Fruit fly (Drosophila melanogaster) whole organism, embryonic: ENCODE measurements around the gene Gr64a.

Source experiments
- Atf3 ChIP-seq: fragments of 200-800 bp; sonication (Bioruptor generic); optimal IDR thresholded peaks from 3 replicates; lab custom pipeline; 2016; ENCODE audit warnings: missing biosample characterization, missing genetic modification characterization
- CG10209 ChIP-seq: fragments of 200-800 bp; sonication (Bioruptor generic); optimal IDR thresholded peaks from 3 replicates; lab custom pipeline; 2017; ENCODE audit warnings: missing biosample characterization, mild to moderate bottlenecking, missing genetic modification characterization, missing genetic modification reagents
- CG11504 ChIP-seq: fragments of 200-800 bp; sonication (Bioruptor generic); optimal IDR thresholded peaks from 3 replicates; lab custom pipeline; 2019; ENCODE audit warnings: missing biosample characterization, mild to moderate bottlenecking, missing genetic modification characterization, moderate library complexity
- CG11560 ChIP-seq: fragments of 200-800 bp; sonication (Bioruptor generic); IDR thresholded peaks from 3 replicates; pipeline ENCODE4 v1.3.6; 2022; ENCODE audit warnings: missing biosample characterization, missing genetic modification characterization
- CG12104 ChIP-seq: fragments of 200-800 bp; sonication (Bioruptor generic); optimal IDR thresholded peaks from 3 replicates; lab custom pipeline; 2016; ENCODE audit warnings: missing biosample characterization, missing genetic modification characterization
- CG12769 ChIP-seq: fragments of 200-800 bp; sonication (Bioruptor generic); optimal IDR thresholded peaks from 2 replicates; lab custom pipeline; 2019; ENCODE audit warnings: missing biosample characterization, mild to moderate bottlenecking, missing genetic modification characterization, moderate library complexity
- CG15479 ChIP-seq: fragments of 200-800 bp; sonication (Bioruptor generic); optimal IDR thresholded peaks from 3 replicates; lab custom pipeline; 2019; ENCODE audit warnings: missing biosample characterization, mild to moderate bottlenecking, missing genetic modification characterization, moderate library complexity
- CG15696 ChIP-seq: fragments of 200-800 bp; sonication (Bioruptor generic); optimal IDR thresholded peaks from 2 replicates; lab custom pipeline; 2019; ENCODE audit warnings: missing biosample characterization, mild to moderate bottlenecking, missing genetic modification characterization, moderate library complexity
- CG18764 ChIP-seq: fragments of 200-800 bp; sonication (Bioruptor generic); optimal IDR thresholded peaks from 3 replicates; lab custom pipeline; 2016; ENCODE audit warnings: missing biosample characterization, missing genetic modification characterization
- CG2875 ChIP-seq: fragments of 200-800 bp; sonication (Bioruptor generic); optimal IDR thresholded peaks from 2 replicates; lab custom pipeline; 2017; ENCODE audit warnings: missing biosample characterization, mild to moderate bottlenecking, missing genetic modification characterization, missing genetic modification reagents
- CG30020 ChIP-seq: fragments of 200-800 bp; optimal IDR thresholded peaks from 2 replicates; lab custom pipeline; 2019; ENCODE audit warnings: missing biosample characterization, mild to moderate bottlenecking, missing genetic modification characterization, moderate library complexity
- CG32532 ChIP-seq: fragments of 200-800 bp; sonication (Bioruptor generic); IDR thresholded peaks from 2 replicates; pipeline ENCODE4 v1.3.6; 2022; ENCODE audit warnings: missing biosample characterization, missing genetic modification characterization
- CG32772 ChIP-seq: fragments of 200-800 bp; sonication (Bioruptor generic); IDR thresholded peaks from 2 replicates; pipeline ENCODE4 v1.3.6; 2022; ENCODE audit warnings: missing biosample characterization, missing genetic modification characterization
- CG3281 ChIP-seq: fragments of 200-800 bp; sonication (Bioruptor generic); optimal IDR thresholded peaks from 3 replicates; lab custom pipeline; 2017; ENCODE audit warnings: missing biosample characterization, mild to moderate bottlenecking, missing genetic modification characterization
- CG3847 ChIP-seq: fragments of 200-800 bp; sonication (Bioruptor generic); IDR thresholded peaks from 2 replicates; pipeline ENCODE4 v1.3.6; 2022; ENCODE audit warnings: missing biosample characterization, missing genetic modification characterization
- CG4854 ChIP-seq: fragments of 200-800 bp; sonication (Bioruptor generic); optimal IDR thresholded peaks from 2 replicates; lab custom pipeline; 2016; ENCODE audit warnings: missing biosample characterization, missing genetic modification characterization, inconsistent platforms
- CG8765 ChIP-seq: fragments of 200-800 bp; sonication (Bioruptor generic); IDR thresholded peaks from 2 replicates; pipeline ENCODE4 v1.3.6; 2022; ENCODE audit warnings: missing biosample characterization, missing genetic modification characterization
- CG9437 ChIP-seq: fragments of 200-800 bp; sonication (Bioruptor generic); optimal IDR thresholded peaks from 2 replicates; lab custom pipeline; 2018; ENCODE audit warnings: missing biosample characterization, mild to moderate bottlenecking, missing genetic modification characterization
- E2f1 ChIP-seq: fragments of 200-800 bp; sonication (Bioruptor generic); IDR thresholded peaks from 2 replicates; pipeline ENCODE4 v1.3.6; 2022; ENCODE audit warnings: missing biosample characterization, missing genetic modification characterization
- Ets97D ChIP-seq: fragments of 200-800 bp; sonication (Bioruptor generic); optimal IDR thresholded peaks from 3 replicates; lab custom pipeline; 2016; ENCODE audit warnings: missing biosample characterization, missing genetic modification characterization
- Max ChIP-seq: fragments of 200-800 bp; sonication (Bioruptor generic); optimal IDR thresholded peaks from 2 replicates; lab custom pipeline; 2016; ENCODE audit warnings: missing biosample characterization, mild to moderate bottlenecking, missing genetic modification characterization
- Mrtf ChIP-seq: fragments of 200-800 bp; sonication (Bioruptor generic); IDR thresholded peaks from 3 replicates; pipeline ENCODE4 v1.3.6; 2022; ENCODE audit warnings: missing biosample characterization, missing genetic modification characterization
- Pdp1 ChIP-seq, 2 experiments: fragments of 200-800 bp; sonication (Bioruptor generic); optimal IDR thresholded peaks; 3 replicates each; lab custom pipeline; 2016; ENCODE audit warnings: missing biosample characterization in 2 of 2, missing genetic modification characterization in 2 of 2, mild to moderate bottlenecking in 1 of 2, moderate library complexity in 1 of 2
- Rx ChIP-seq: fragments of 200-800 bp; sonication (Bioruptor generic); IDR thresholded peaks from 2 replicates; pipeline ENCODE4 v1.3.6; 2022; ENCODE audit warnings: missing biosample characterization, missing genetic modification characterization
- Side ChIP-seq: fragments of 200-800 bp; sonication (Bioruptor generic); optimal IDR thresholded peaks from 2 replicates; lab custom pipeline; 2016; ENCODE audit warnings: missing biosample characterization, missing genetic modification characterization
- Stat92E ChIP-seq, 3 experiments: fragments of >200 bp in 2 of 3; fragments of 200-800 bp in 1 of 3; sonication (Bioruptor generic) in 1 of 3; optimal IDR thresholded peaks; 2 replicates each; lab custom pipeline; 2017 to 2019; ENCODE audit warnings: missing biosample characterization in 3 of 3, missing genetic modification characterization in 3 of 3, mild to moderate bottlenecking in 1 of 3, moderate library complexity in 1 of 3
- Usf ChIP-seq: fragments of 200-800 bp; sonication (Bioruptor generic); optimal IDR thresholded peaks from 2 replicates; lab custom pipeline; 2017; ENCODE audit warnings: missing genotype, missing biosample characterization, missing genetic modification characterization
- abd-A ChIP-seq: fragments of 200-800 bp; sonication (Bioruptor generic); optimal IDR thresholded peaks from 3 replicates; lab custom pipeline; 2019; ENCODE audit warnings: missing biosample characterization, mild to moderate bottlenecking, missing genetic modification characterization, moderate library complexity
- bowl ChIP-seq: fragments of 200-800 bp; sonication (Bioruptor generic); IDR thresholded peaks from 2 replicates; pipeline ENCODE4 v1.3.6; 2022; ENCODE audit warnings: missing biosample characterization, missing genetic modification characterization
- cad ChIP-seq: fragments of >200 bp; optimal IDR thresholded peaks from 2 replicates; lab custom pipeline; 2017; ENCODE audit warnings: missing biosample characterization, missing genetic modification characterization
- chm ChIP-seq: fragments of 200-800 bp; sonication (Bioruptor generic); IDR thresholded peaks from 2 replicates; pipeline ENCODE4 v1.3.6; 2022; ENCODE audit warnings: missing biosample characterization, missing genetic modification characterization
- crol ChIP-seq: fragments of 200-800 bp; sonication (Bioruptor generic); IDR thresholded peaks from 2 replicates; pipeline ENCODE4 v1.3.6; 2022; ENCODE audit warnings: missing biosample characterization, missing genetic modification characterization
- eve ChIP-seq, 2 experiments: fragments of >200 bp; optimal IDR thresholded peaks; 2 replicates each; lab custom pipeline; 2017; ENCODE audit warnings: missing biosample characterization in 2 of 2, missing genetic modification characterization in 2 of 2
- fd64A ChIP-seq: fragments of 200-800 bp; sonication (Bioruptor generic); optimal IDR thresholded peaks from 3 replicates; lab custom pipeline; 2018; ENCODE audit warnings: missing biosample characterization, mild to moderate bottlenecking, missing genetic modification characterization
- gfzf ChIP-seq: fragments of 200-800 bp; sonication (Bioruptor generic); optimal IDR thresholded peaks from 2 replicates; lab custom pipeline; 2016; ENCODE audit warnings: missing biosample characterization, mild to moderate bottlenecking, missing genetic modification characterization, moderate library complexity
- gt ChIP-seq: fragments of 200-800 bp; sonication (Bioruptor generic); IDR thresholded peaks from 2 replicates; pipeline ENCODE4 v1.3.6; 2022; ENCODE audit warnings: missing biosample characterization, missing genetic modification characterization
- jing ChIP-seq: fragments of 200-800 bp; sonication (Bioruptor generic); optimal IDR thresholded peaks from 2 replicates; lab custom pipeline; 2018; ENCODE audit warnings: missing biosample characterization, mild to moderate bottlenecking, missing genetic modification characterization
- nerfin-1 ChIP-seq: fragments of 200-800 bp; sonication (Bioruptor generic); optimal IDR thresholded peaks from 3 replicates; lab custom pipeline; 2019; ENCODE audit warnings: missing biosample characterization, mild to moderate bottlenecking, missing genetic modification characterization, moderate library complexity
- p53 ChIP-seq: fragments of 200-800 bp; sonication (Bioruptor generic); optimal IDR thresholded peaks from 2 replicates; lab custom pipeline; 2016; ENCODE audit warnings: missing biosample characterization, missing genetic modification characterization
- schlank ChIP-seq: fragments of 200-800 bp; sonication (Bioruptor generic); optimal IDR thresholded peaks from 2 replicates; lab custom pipeline; 2018; ENCODE audit warnings: missing biosample characterization, mild to moderate bottlenecking, missing genetic modification characterization
- scrt ChIP-seq: fragments of 200-800 bp; sonication (Bioruptor generic); optimal IDR thresholded peaks from 2 replicates; lab custom pipeline; 2018; ENCODE audit warnings: missing biosample characterization, mild to moderate bottlenecking, missing genetic modification characterization, moderate library complexity
- sna ChIP-seq: fragments of 200-800 bp; sonication (Bioruptor generic); IDR thresholded peaks from 2 replicates; pipeline ENCODE4 v1.3.6; 2022; ENCODE audit warnings: missing biosample characterization, missing genetic modification characterization; ENCODE audit not compliant: partially characterized antibody
- so ChIP-seq: fragments of 200-800 bp; sonication (Bioruptor generic); IDR thresholded peaks from 3 replicates; pipeline ENCODE4 v1.3.6; 2022; ENCODE audit warnings: missing biosample characterization, missing genetic modification characterization
- tap ChIP-seq: fragments of 200-800 bp; optimal IDR thresholded peaks from 3 replicates; lab custom pipeline; 2019; ENCODE audit warnings: missing biosample characterization, mild to moderate bottlenecking, missing genetic modification characterization, moderate library complexity
- tll ChIP-seq, 2 experiments: fragments of 200-800 bp in 1 of 2; fragments of >200 bp in 1 of 2; sonication (Bioruptor generic) in 1 of 2; optimal IDR thresholded peaks; 2 replicates each; lab custom pipeline; 2017 to 2019; ENCODE audit warnings: missing biosample characterization in 2 of 2, missing genetic modification characterization in 2 of 2, mild to moderate bottlenecking in 1 of 2, moderate library complexity in 1 of 2
- tna ChIP-seq: fragments of 200-800 bp; sonication (Bioruptor generic); IDR thresholded peaks from 2 replicates; pipeline ENCODE4 v1.3.6; 2022; ENCODE audit warnings: missing biosample characterization, missing genetic modification characterization; ENCODE audit not compliant: partially characterized antibody
- vvl ChIP-seq: fragments of 200-800 bp; sonication (Bioruptor generic); IDR thresholded peaks from 2 replicates; pipeline ENCODE4 v1.3.6; 2022; ENCODE audit warnings: missing biosample characterization, missing genetic modification characterization
- wek ChIP-seq: fragments of 200-800 bp; sonication (Bioruptor generic); optimal IDR thresholded peaks from 3 replicates; lab custom pipeline; 2018; ENCODE audit warnings: missing biosample characterization, mild to moderate bottlenecking, missing genetic modification characterization, moderate library complexity
- wor ChIP-seq: fragments of 200-800 bp; sonication (Bioruptor generic); IDR thresholded peaks from 2 replicates; pipeline ENCODE4 v1.3.6; 2022; ENCODE audit warnings: missing biosample characterization, missing genetic modification characterization
- zen2 ChIP-seq: fragments of 200-800 bp; sonication (Bioruptor generic); IDR thresholded peaks from 3 replicates; pipeline ENCODE4 v1.3.6; 2022; ENCODE audit warnings: missing biosample characterization, missing genetic modification characterization; ENCODE audit not compliant: partially characterized antibody

Gr64a gene

DNA sequence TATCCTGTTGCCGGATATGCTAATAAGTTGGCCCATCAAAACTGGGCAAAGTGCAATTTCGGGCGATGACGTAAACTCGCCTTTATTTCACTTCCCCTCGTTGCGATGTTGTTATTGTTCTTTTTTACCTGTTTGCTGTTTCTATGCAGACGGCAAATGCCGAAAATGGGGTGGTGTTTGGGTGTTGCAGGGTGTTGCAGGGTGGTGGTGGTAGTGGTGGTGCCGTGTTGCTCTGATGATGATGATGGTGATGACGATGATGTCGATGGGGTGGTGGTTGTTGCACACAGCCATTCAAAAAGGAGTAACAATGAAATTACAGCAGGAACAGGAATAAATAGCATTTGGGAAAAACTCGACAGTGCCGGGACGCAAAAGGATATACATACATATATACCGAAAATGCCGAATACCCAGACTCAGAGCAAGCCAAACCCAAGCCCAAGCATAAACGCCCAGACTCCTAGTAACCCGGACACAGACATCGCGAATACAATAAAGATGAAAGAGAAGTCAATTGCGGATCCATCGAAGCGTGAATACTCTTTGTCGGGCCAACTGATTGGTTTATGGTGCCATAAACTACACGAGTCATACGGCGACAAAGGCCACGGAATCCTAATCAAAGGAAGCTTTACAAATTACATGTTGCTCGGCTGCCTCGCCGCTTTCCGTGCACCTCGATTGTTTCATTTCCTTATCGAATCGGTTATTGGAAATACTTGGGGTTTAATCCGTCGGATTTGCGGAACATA lies 47.6 kb upstream of the Gr64a start (continued):
- no peak for TF ChIP-seq CG30020 (tag; lab: Kevin White, UChicago)
- TF ChIP-seq CG4854 (GFP tag; lab: Kevin White, UChicago): no peak
- TF ChIP-seq CG11504 (tag; lab: Kevin White, UChicago): no peak
- peak; percentile 68 for TF ChIP-seq scrt (GFP tag; lab: Kevin White, UChicago)
- TF ChIP-seq wor (GFP tag; lab: Robert Waterston, UW): peak; percentile 33; the same call in 1 of the 2 replicates
- no peak for TF ChIP-seq CG9437 (GFP tag; lab: Kevin White, UChicago)
- peak; percentile 66 for TF ChIP-seq crol (GFP tag; lab: Robert Waterston, UW)
- no peak for TF ChIP-seq CG11560 (tag; lab: Robert Waterston, UW)
- TF ChIP-seq schlank: no peak
- no peak for TF ChIP-seq jing (GFP tag; lab: Kevin White, UChicago)
- TF ChIP-seq eve (GFP tag; optimal IDR thresholded peaks at IDR 0.05; lab: Kevin White, UChicago): no peak
- TF ChIP-seq Mrtf (GFP tag; lab: Robert Waterston, UW): no peak
- no peak for TF ChIP-seq tll (GFP tag; optimal IDR thresholded peaks at IDR 0.05; lab: Kevin White, UChicago)
- no peak for TF ChIP-seq CG10209
- no peak for TF ChIP-seq CG32532 (GFP tag; lab: Robert Waterston, UW)
- no peak for TF ChIP-seq CG8765 (GFP tag; lab: Robert Waterston, UW)
- TF ChIP-seq cad (GFP tag; lab: Kevin White, UChicago): peak; percentile 57
- TF ChIP-seq vvl (GFP tag; lab: Robert Waterston, UW): no peak
- TF ChIP-seq tna: no peak
- TF ChIP-seq gfzf (GFP tag; lab: Kevin White, UChicago): no peak
- no peak for TF ChIP-seq CG3847 (GFP tag; lab: Robert Waterston, UW)
- TF ChIP-seq Atf3 (GFP tag; lab: Kevin White, UChicago): no peak
- TF ChIP-seq Side (GFP tag; lab: Kevin White, UChicago): no peak
- TF ChIP-seq wek (GFP tag; lab: Kevin White, UChicago): no peak
- TF ChIP-seq CG2875: no peak
- no peak for TF ChIP-seq CG18764 (GFP tag; lab: Kevin White, UChicago)
- TF ChIP-seq bowl: no peak
- no peak for TF ChIP-seq Usf (GFP tag; lab: Kevin White, UChicago)
- TF ChIP-seq Pdp1 (GFP tag; optimal IDR thresholded peaks at IDR 0.05; lab: Kevin White, UChicago): no peak
- TF ChIP-seq fd64A (GFP tag; lab: Kevin White, UChicago): no peak
- TF ChIP-seq Rx: no peak
- TF ChIP-seq E2f1: no peak
- no peak for TF ChIP-seq sna (GFP tag; lab: Robert Waterston, UW)
- TF ChIP-seq Stat92E (GFP tag; optimal IDR thresholded peaks at IDR 0.05; lab: Kevin White, UChicago): no peak
- no peak for TF ChIP-seq tap (tag; lab: Kevin White, UChicago)
- TF ChIP-seq so: no peak
- no peak for TF ChIP-seq CG12769 (tag; lab: Kevin White, UChicago)
- TF ChIP-seq nerfin-1: peak; percentile 67
- no peak for TF ChIP-seq p53
- no peak for TF ChIP-seq CG15696 (tag; lab: Kevin White, UChicago)
- TF ChIP-seq CG3281 (GFP tag; lab: Kevin White, UChicago): no peak
- no peak for TF ChIP-seq gt (GFP tag; lab: Robert Waterston, UW)
- no peak for TF ChIP-seq Max
- no peak for TF ChIP-seq CG32772 (GFP tag; lab: Robert Waterston, UW)
- no peak for TF ChIP-seq CG12104
- no peak for TF ChIP-seq Ets97D (GFP tag; lab: Kevin White, UChicago)
- peak; percentile 15; the same call in 1 of the 2 replicates for TF ChIP-seq chm (GFP tag; lab: Robert Waterston, UW)
- peak; percentile 41 for TF ChIP-seq CG15479 (GFP tag; lab: Kevin White, UChicago)
- TF ChIP-seq zen2 (GFP tag; lab: Robert Waterston, UW): no peak
- TF ChIP-seq abd-A (tag; lab: Kevin White, UChicago): peak; percentile 48
